Worm (Caenorhabditis elegans) whole organism, midembryonic: ENCODE measurements around the gene F46B3.7.

ENCODE experiments used
- T22C8.4 ChIP-seq: fragments of 200-800 bp; sonication (Bioruptor generic); IDR thresholded peaks from 2 replicates; pipeline ENCODE4 v1.3.6; 2022; ENCODE audit warnings: missing genetic modification characterization, missing compliant biosample characterization
- cog-1 ChIP-seq: sonication (generic microtip); optimal IDR thresholded peaks from 2 replicates; lab custom pipeline; 2016; ENCODE audit warnings: missing genetic modification characterization, missing compliant biosample characterization
- med-1 ChIP-seq: sonication (generic microtip); optimal IDR thresholded peaks from 2 replicates; lab custom pipeline; 2017; ENCODE audit warnings: missing genetic modification characterization, mild to moderate bottlenecking, missing compliant biosample characterization, antibody characterized with exemption, missing genetic modification reagents; ENCODE audit not compliant: insufficient read depth
- ref-1 ChIP-seq: fragments of 200-800 bp; sonication (Bioruptor generic); conservative IDR thresholded peaks from 2 replicates; pipeline ENCODE4 v1.3.6; 2022; ENCODE audit warnings: missing genetic modification reagents, missing genetic modification characterization, missing compliant biosample characterization
- ztf-29 ChIP-seq: fragments of 200-800 bp; sonication (Bioruptor generic); IDR thresholded peaks from 2 replicates; pipeline ENCODE4 v1.3.6; 2022; ENCODE audit warnings: missing genetic modification reagents, missing genetic modification characterization, missing compliant biosample characterization

DNA sequence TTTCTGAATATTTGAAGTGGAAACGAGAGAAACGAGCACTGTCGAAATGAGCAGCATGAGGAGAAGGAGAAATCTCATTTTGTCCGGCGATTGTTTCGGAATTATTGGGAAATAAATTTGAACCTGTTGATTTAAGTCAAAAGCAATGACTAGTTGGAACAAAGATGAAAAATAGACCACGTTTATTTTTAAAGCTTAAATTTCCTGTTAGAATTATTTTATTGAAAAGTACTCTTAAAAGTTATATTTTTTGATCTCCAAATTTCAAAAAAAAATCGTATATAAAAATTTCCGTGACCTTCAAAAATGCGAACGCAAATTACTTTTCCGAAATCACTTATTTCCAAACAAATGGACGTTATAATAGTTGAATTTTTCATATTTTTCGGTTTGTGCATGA, 22.9 kb downstream of the F46B3.7 start, which contains the start of gene F26F2.11:
- TF ChIP-seq ref-1 (GFP tag; lab: Robert Waterston, UW) = no peak
- TF ChIP-seq cog-1 (tag; lab: Kevin White, UChicago) = no peak
- no peak for TF ChIP-seq T22C8.4 (GFP tag; lab: Robert Waterston, UW)
- no peak for TF ChIP-seq med-1 (GFP tag; lab: Kevin White, UChicago)
- TF ChIP-seq ztf-29 = no peak
